Worm (Caenorhabditis elegans): ENCODE measurements around the gene mpc-1.
"Not testable (repeated sequence)": the region's sequence is repeated elsewhere in the genome, so short reads cannot be mapped to it uniquely, and the experiment has no call there.

mpc-1 gene

DNA sequence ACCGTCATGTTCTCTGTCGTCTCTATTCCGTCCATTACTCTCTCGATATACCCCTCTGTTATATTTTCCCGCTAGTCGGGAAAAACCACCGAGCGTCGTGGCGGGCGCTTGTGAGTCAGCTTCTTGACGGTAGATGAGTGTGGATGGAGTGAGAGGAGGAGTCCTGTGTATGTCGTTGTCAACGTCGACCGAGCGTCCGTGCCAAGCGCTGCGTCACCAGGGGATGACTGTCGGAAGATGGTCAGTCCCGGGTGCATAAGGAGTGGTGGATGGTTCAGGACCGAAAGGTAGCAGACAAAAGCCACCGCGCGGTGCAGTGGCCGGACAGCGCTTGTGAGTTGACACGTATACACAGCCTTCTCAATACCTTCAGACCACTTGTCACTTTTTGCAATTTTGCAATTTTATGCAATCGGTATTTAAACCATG lies 43.9 kb upstream of the mpc-1 start:
- TF ChIP-seq K12H6.12 (tag; optimal IDR thresholded peaks at IDR 0.05) (peak; percentile 80), hmg-1.2 (GFP tag; IDR thresholded peaks at IDR 0.05) (peak; percentile 85), lin-40 (tag; optimal IDR thresholded peaks at IDR 0.05) (peak; percentile 73), egrh-3 (GFP tag; IDR thresholded peaks at IDR 0.05) (peak; percentile 78), ztf-18 (tag; optimal IDR thresholded peaks at IDR 0.05) (peak; percentile 65), F22D6.2 (tag; optimal IDR thresholded peaks at IDR 0.05) (peak; percentile 1), lin-26 (GFP tag; IDR thresholded peaks at IDR 0.05) (peak; percentile 86), repo-1 (tag; optimal IDR thresholded peaks at IDR 0.05) (peak; percentile 74), tbp1 (GFP tag; optimal IDR thresholded peaks at IDR 0.05) (peak; percentile 79), lsl-1 (GFP tag; optimal IDR thresholded peaks at IDR 0.05) (peak; percentile 30), Y53G8AR.9 (GFP tag; conservative IDR thresholded peaks at IDR 0.05) (0 out of 2 replicates have a peak, but pooled peaks have one; percentile 73), somi-1 (GFP tag; optimal IDR thresholded peaks at IDR 0.05) (peak; percentile 45), die-1 (tag; optimal IDR thresholded peaks at IDR 0.05) (peak; percentile 39), rec-8 (tag; optimal IDR thresholded peaks at IDR 0.05) (peak in 1 of 2 experiments; percentile 32), Y95B8A.8 (GFP tag; IDR thresholded peaks at IDR 0.05) (0 out of 2 replicates have a peak, but pooled peaks have one; percentile 53), ZK185.1 (tag; optimal IDR thresholded peaks at IDR 0.05; ENCODE audit: poor library complexity, severe bottlenecking) (peak; percentile 77), nhr-80 (tag; optimal IDR thresholded peaks at IDR 0.05) (peak; percentile 60), nfyb-1 (GFP tag; IDR thresholded peaks at IDR 0.05) (peak; percentile 84), Y56A3A.18 (GFP tag; IDR thresholded peaks at IDR 0.05) (peak; percentile 62; the same call in 1 of the 2 replicates), F23B12.7 (tag; optimal IDR thresholded peaks at IDR 0.05; ENCODE audit: insufficient read depth) (peak; percentile 47), ceh-40 (GFP tag; IDR thresholded peaks at IDR 0.05) (peak; percentile 51; the same call in 1 of the 2 replicates), attf-5 (GFP tag; optimal IDR thresholded peaks at IDR 0.05) (peak; percentile 58), chd-7 (tag; optimal IDR thresholded peaks at IDR 0.05) (peak; percentile 35), C06A6.2 (GFP tag; conservative IDR thresholded peaks at IDR 0.05) (peak; percentile 50; the same call in 1 of the 2 replicates), ztf-25 (GFP tag; IDR thresholded peaks at IDR 0.05) (peak; percentile 48; the same call in 1 of the 2 replicates), K11D2.4 (GFP tag; IDR thresholded peaks at IDR 0.05) (peak; percentile 49; the same call in 1 of the 2 replicates), attf-6 (GFP tag; IDR thresholded peaks at IDR 0.05) (0 out of 2 replicates have a peak, but pooled peaks have one; percentile 50), mcd-1 (GFP tag; IDR thresholded peaks at IDR 0.05) (peak; percentile 80), nhr-90 (tag; optimal IDR thresholded peaks at IDR 0.05) (peak; percentile 40), ztf-26 (tag; optimal IDR thresholded peaks at IDR 0.05) (peak; percentile 56), B0261.1 (tag; optimal IDR thresholded peaks at IDR 0.05) (peak; percentile 71), rcor-1 (GFP tag; IDR thresholded peaks at IDR 0.05) (peak; percentile 85), egl-44 (GFP tag; IDR thresholded peaks at IDR 0.05) (peak; percentile 76), F33H1.4 (GFP tag; IDR thresholded peaks at IDR 0.05) (peak; percentile 45; the same call in 1 of the 2 replicates), let-526 (GFP tag; IDR thresholded peaks at IDR 0.05) (peak; percentile 4; the same call in 1 of the 2 replicates), C17E4.6 (GFP tag; IDR thresholded peaks at IDR 0.05) (peak; percentile 67; the same call in 1 of the 2 replicates), fkh-3 (tag; optimal IDR thresholded peaks at IDR 0.05) (peak; percentile 55), D2030.7 (GFP tag; IDR thresholded peaks at IDR 0.05) (peak; percentile 85), snpc-4 (tag; optimal IDR thresholded peaks at IDR 0.05) (peak in 2 of 4 experiments; percentile 44 to 65), hsf-1 (GFP tag; IDR thresholded peaks at IDR 0.05) (0 out of 2 replicates have a peak, but pooled peaks have one; percentile 59), ztf-28 (GFP tag; IDR thresholded peaks at IDR 0.05) (0 out of 2 replicates have a peak, but pooled peaks have one; percentile 40), ceh-91 (GFP tag; IDR thresholded peaks at IDR 0.05) (0 out of 2 replicates have a peak, but pooled peaks have one; percentile 39), madf-8 (GFP tag; conservative IDR thresholded peaks at IDR 0.05) (peak; percentile 29; the same call in 1 of the 2 replicates), rpc-1 (optimal IDR thresholded peaks at IDR 0.05) (peak; percentile 69), rpc-1 (tag; optimal IDR thresholded peaks at IDR 0.05) (peak; percentile 66), cebp-2 (GFP tag; IDR thresholded peaks at IDR 0.05) (0 out of 2 replicates have a peak, but pooled peaks have one; percentile 7), madf-6 (GFP tag; IDR thresholded peaks at IDR 0.05) (peak; percentile 72; the same call in 1 of the 2 replicates)
- not testable (repeated sequence) for TF ChIP-seq snpc-4 (GFP tag; optimal IDR thresholded peaks at IDR 0.05)

All from whole organism, young adult.